Fruit fly (Drosophila melanogaster): ENCODE data around the gene CG14667.
A peak's percentile ranks its signal among the peaks of the same experiment; 100 is the strongest.

Gene CG14667

dm6 chr3R:5367512-5368169, 7.2 kb upstream of the CG14667 start:
- no peak for TF ChIP-seq CTCF (optimal IDR thresholded peaks at IDR 0.05)
- no peak for TF ChIP-seq CG8478 (optimal IDR thresholded peaks at IDR 0.05)

dm6 chr3R:5368170-5368781, 6.5 kb upstream of the CG14667 start, which contains the start of gene Cerk:
Gene Cerk, minus strand, starts transcription at chr3R:5368306.
- TF ChIP-seq CG8478 (optimal IDR thresholded peaks at IDR 0.05), result no peak
- TF ChIP-seq CTCF (optimal IDR thresholded peaks at IDR 0.05), result peak; percentile 20 to 22

- TF ChIP-seq CG8478 (optimal IDR thresholded peaks at IDR 0.05), result no peak
- TF ChIP-seq CTCF (optimal IDR thresholded peaks at IDR 0.05), result no peak
Observed at dm6 chr3R:5369490-5370001, 5.3 kb upstream of the CG14667 start, which contains the start of the genes CG31542 and CG34277. Gene CG31542, plus strand, starts transcription at chr3R:5369540. Gene CG34277, plus strand, starts transcription at chr3R:5369540.

dm6 chr3R:5371563-5371962, 3.3 kb upstream of the CG14667 start, which contains the start of gene Polr2F:
Gene Polr2F, plus strand, starts transcription at chr3R:5371795.
- TF ChIP-seq CTCF (optimal IDR thresholded peaks at IDR 0.05), result peak in 1 of 2 experiments; percentile 48
- no peak for TF ChIP-seq CG8478 (optimal IDR thresholded peaks at IDR 0.05)

- TF ChIP-seq CTCF (optimal IDR thresholded peaks at IDR 0.05) (no peak), CG8478 (optimal IDR thresholded peaks at IDR 0.05) (no peak)
Observed at dm6 chr3R:5376612-5377011, 1.8 kb downstream of the CG14667 start, which contains the start of gene 7B2. Gene 7B2, plus strand, starts transcription at chr3R:5376780.

dm6 chr3R:5385761-5386160, 10.9 kb downstream of the CG14667 start:
- TF ChIP-seq CTCF (optimal IDR thresholded peaks at IDR 0.05), result no peak
- TF ChIP-seq CG8478 (optimal IDR thresholded peaks at IDR 0.05), result no peak

- TF ChIP-seq CTCF (optimal IDR thresholded peaks at IDR 0.05) (no peak), CG8478 (optimal IDR thresholded peaks at IDR 0.05) (no peak)
Observed at dm6 chr3R:5387564-5387963, 12.7 kb downstream of the CG14667 start, which contains the start of gene CG14668. Gene CG14668, minus strand, starts transcription at chr3R:5387664.

- TF ChIP-seq CG8478 (optimal IDR thresholded peaks at IDR 0.05), result no peak
- TF ChIP-seq CTCF (optimal IDR thresholded peaks at IDR 0.05), result no peak
Observed at dm6 chr3R:5387996-5388395, 13.2 kb downstream of the CG14667 start.

- TF ChIP-seq CG8478 (optimal IDR thresholded peaks at IDR 0.05) (no peak), CTCF (optimal IDR thresholded peaks at IDR 0.05) (no peak)
Observed at dm6 chr3R:5389034-5389433, 14.2 kb downstream of the CG14667 start.

- TF ChIP-seq CTCF (optimal IDR thresholded peaks at IDR 0.05) (no peak), CG8478 (optimal IDR thresholded peaks at IDR 0.05) (no peak)
Observed at dm6 chr3R:5389435-5389834, 14.6 kb downstream of the CG14667 start.

dm6 chr3R:5390095-5390663, 15.4 kb downstream of the CG14667 start:
- TF ChIP-seq CG8478 (optimal IDR thresholded peaks at IDR 0.05) (no peak), CTCF (optimal IDR thresholded peaks at IDR 0.05) (no peak)

- no peak for TF ChIP-seq CG8478 (optimal IDR thresholded peaks at IDR 0.05)
- no peak for TF ChIP-seq CTCF (optimal IDR thresholded peaks at IDR 0.05)
Observed at dm6 chr3R:5392033-5392432, 17.2 kb downstream of the CG14667 start.

dm6 chr3R:5392621-5393020, 17.8 kb downstream of the CG14667 start, which contains the start of gene kkv:
Gene kkv, minus strand, starts transcription at chr3R:5392866.
- TF ChIP-seq CTCF (optimal IDR thresholded peaks at IDR 0.05) (no peak), CG8478 (optimal IDR thresholded peaks at IDR 0.05) (no peak)

dm6 chr3R:5393742-5394391, 19.0 kb downstream of the CG14667 start, which contains the start of gene CG1172:
Gene CG1172, plus strand, starts transcription at chr3R:5393922.
- TF ChIP-seq CTCF (optimal IDR thresholded peaks at IDR 0.05) (no peak), CG8478 (optimal IDR thresholded peaks at IDR 0.05) (no peak)

dm6 chr3R:5395210-5395609, 20.4 kb downstream of the CG14667 start:
- TF ChIP-seq CG8478 (optimal IDR thresholded peaks at IDR 0.05), result no peak
- TF ChIP-seq CTCF (optimal IDR thresholded peaks at IDR 0.05), result no peak

All from S2 (cell line).